Worm (Caenorhabditis elegans) whole organism, midembryonic: Measurements from ENCODE around the gene cah-2.
"Not testable (repeated sequence)": the region's sequence is repeated elsewhere in the genome, so short reads cannot be mapped to it uniquely, and the experiment has no call there.

Source experiments
- T22C8.4 ChIP-seq: fragments of 200-800 bp; sonication (Bioruptor generic); IDR thresholded peaks from 2 replicates; pipeline ENCODE4 v1.3.6; 2022; ENCODE audit warnings: missing genetic modification characterization, missing compliant biosample characterization
- cog-1 ChIP-seq: sonication (generic microtip); optimal IDR thresholded peaks from 2 replicates; lab custom pipeline; 2016; ENCODE audit warnings: missing genetic modification characterization, missing compliant biosample characterization
- flt-1 ChIP-seq: fragments of 200-800 bp; sonication (Bioruptor generic); IDR thresholded peaks from 2 replicates; pipeline ENCODE4 v1.3.6; 2022; ENCODE audit warnings: missing genetic modification characterization, missing compliant biosample characterization
- klf-2 ChIP-seq: fragments of 200-800 bp; sonication (Bioruptor generic); conservative IDR thresholded peaks from 2 replicates; pipeline ENCODE4 v1.3.6; 2022; ENCODE audit warnings: missing genetic modification reagents, missing genetic modification characterization, missing compliant biosample characterization
- med-1 ChIP-seq: sonication (generic microtip); optimal IDR thresholded peaks from 2 replicates; lab custom pipeline; 2017; ENCODE audit warnings: missing genetic modification characterization, mild to moderate bottlenecking, missing compliant biosample characterization, antibody characterized with exemption, missing genetic modification reagents; ENCODE audit not compliant: insufficient read depth
- ref-1 ChIP-seq: fragments of 200-800 bp; sonication (Bioruptor generic); conservative IDR thresholded peaks from 2 replicates; pipeline ENCODE4 v1.3.6; 2022; ENCODE audit warnings: missing genetic modification reagents, missing genetic modification characterization, missing compliant biosample characterization
- tab-1 ChIP-seq: fragments of 200-800 bp; sonication (Bioruptor generic); IDR thresholded peaks from 2 replicates; pipeline ENCODE4 v1.3.6; 2022; ENCODE audit warnings: missing genetic modification characterization, missing compliant biosample characterization
- ztf-23 ChIP-seq: fragments of 200-800 bp; sonication (Bioruptor generic); IDR thresholded peaks from 2 replicates; pipeline ENCODE4 v1.3.6; 2022; ENCODE audit warnings: missing genetic modification reagents, missing genetic modification characterization, missing compliant biosample characterization
- ztf-29 ChIP-seq: fragments of 200-800 bp; sonication (Bioruptor generic); IDR thresholded peaks from 2 replicates; pipeline ENCODE4 v1.3.6; 2022; ENCODE audit warnings: missing genetic modification reagents, missing genetic modification characterization, missing compliant biosample characterization

The cah-2 gene

DNA sequence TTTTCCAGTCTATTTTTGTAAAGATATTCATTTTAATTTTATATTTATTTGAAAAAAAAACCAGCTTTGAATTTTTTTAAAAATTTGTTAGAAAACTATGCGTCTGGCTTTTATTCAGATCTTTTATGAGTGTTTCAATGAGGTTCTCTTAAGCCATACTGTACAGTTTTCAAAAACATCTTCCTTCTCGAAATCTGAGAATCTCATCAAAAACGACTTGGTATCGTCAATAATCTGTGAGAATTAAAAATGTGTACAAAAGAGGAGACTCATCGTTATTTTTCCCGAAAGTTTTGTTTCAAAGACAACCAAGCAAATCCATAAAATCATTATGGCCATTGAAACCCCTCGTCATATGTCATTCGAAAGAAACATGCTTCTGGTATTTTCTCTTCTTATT, 23.7 kb downstream of the cah-2 start, which contains the start of gene D1022.2:
TSS of gene D1022.2 (plus strand) at position 301 of the 400 bp plus-strand sequence.
- TF ChIP-seq tab-1 (GFP tag; lab: Robert Waterston, UW) (no peak), klf-2 (GFP tag; lab: Robert Waterston, UW) (no peak), flt-1 (no peak), cog-1 (no peak), T22C8.4 (GFP tag; lab: Robert Waterston, UW) (no peak), ztf-23 (no peak)

DNA sequence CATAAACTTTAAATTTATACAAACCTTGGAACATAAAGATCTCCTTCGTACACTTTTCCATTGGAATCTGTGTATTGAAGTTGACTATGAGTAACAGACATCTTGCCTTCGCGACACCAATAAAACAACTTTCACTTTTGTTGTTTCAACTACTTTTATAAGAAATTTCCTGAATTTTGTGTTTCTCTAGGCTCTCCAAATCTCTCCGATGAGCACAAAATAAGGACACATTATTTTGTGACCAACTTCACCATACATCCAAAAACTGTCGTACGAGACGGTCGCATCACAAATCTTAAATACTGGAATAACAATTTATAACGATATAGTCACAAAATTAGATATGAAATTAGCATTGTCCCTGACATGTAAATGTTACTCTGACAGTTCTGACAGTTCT, 24.2 kb downstream of the cah-2 start, which contains the start of gene D1022.5:
TSS of gene D1022.5 (minus strand) at position 101 of the 400 bp plus-strand sequence.
- TF ChIP-seq med-1 (GFP tag; lab: Kevin White, UChicago), result no peak
- TF ChIP-seq ref-1 (GFP tag; lab: Robert Waterston, UW), result no peak
- TF ChIP-seq klf-2 (GFP tag; lab: Robert Waterston, UW), result no peak
- no peak for TF ChIP-seq cog-1
- no peak for TF ChIP-seq tab-1 (GFP tag; lab: Robert Waterston, UW)

DNA sequence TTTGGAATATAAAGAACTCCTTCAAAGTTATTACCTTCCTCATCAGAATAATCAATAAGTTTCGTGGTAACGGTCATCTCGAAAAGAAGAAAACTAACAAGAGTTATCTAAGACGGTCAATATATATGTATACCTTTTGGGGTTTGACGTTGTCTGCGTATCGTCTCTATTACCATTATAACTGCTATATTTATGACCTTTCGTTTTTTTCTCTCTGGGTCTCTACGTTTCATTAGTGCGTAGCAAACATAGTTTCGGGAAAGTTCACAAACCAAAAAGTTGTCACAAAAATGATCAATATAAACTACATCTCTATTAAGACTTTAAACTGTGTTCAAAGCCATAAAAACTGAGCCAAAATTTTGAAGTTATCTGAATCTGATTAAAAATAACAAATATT, 25.7 kb downstream of the cah-2 start, which contains the start of gene D1022.4:
TSS of gene D1022.4 (minus strand) at position 83 of the 400 bp plus-strand sequence.
- no peak for TF ChIP-seq T22C8.4 (GFP tag; lab: Robert Waterston, UW)
- TF ChIP-seq tab-1 (GFP tag; lab: Robert Waterston, UW), result no peak
- no peak for TF ChIP-seq cog-1
- no peak for TF ChIP-seq med-1 (GFP tag; lab: Kevin White, UChicago)
- no peak for TF ChIP-seq ref-1 (GFP tag; lab: Robert Waterston, UW)

DNA sequence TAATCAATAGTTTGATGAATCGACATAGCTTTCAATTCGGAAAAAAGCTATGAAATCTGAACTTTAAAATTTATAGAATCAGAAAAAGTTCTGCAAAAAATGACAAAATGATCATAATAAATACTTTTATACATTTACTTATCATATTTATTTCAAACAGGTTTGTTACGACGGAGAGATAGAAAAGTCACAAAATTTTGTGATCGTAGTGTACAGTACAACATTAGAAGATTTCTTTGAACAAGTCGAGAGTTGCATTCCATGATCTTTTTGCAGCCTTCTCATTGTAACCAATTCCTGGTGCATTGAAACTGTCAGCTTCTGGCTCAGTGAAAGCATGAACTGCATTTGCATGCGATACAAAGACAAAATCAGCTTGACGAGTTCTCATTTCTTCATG, 26.7 kb downstream of the cah-2 start, which contains the start of gene D1022.3:
TSS of gene D1022.3 (minus strand) at position 101 of the 400 bp plus-strand sequence.
- TF ChIP-seq ref-1 (GFP tag; lab: Robert Waterston, UW) (no peak), klf-2 (GFP tag; lab: Robert Waterston, UW) (no peak), med-1 (GFP tag; lab: Kevin White, UChicago) (no peak), cog-1 (no peak), T22C8.4 (GFP tag; lab: Robert Waterston, UW) (no peak), ztf-29 (no peak), ztf-23 (no peak), flt-1 (no peak), tab-1 (GFP tag; lab: Robert Waterston, UW) (no peak)

DNA sequence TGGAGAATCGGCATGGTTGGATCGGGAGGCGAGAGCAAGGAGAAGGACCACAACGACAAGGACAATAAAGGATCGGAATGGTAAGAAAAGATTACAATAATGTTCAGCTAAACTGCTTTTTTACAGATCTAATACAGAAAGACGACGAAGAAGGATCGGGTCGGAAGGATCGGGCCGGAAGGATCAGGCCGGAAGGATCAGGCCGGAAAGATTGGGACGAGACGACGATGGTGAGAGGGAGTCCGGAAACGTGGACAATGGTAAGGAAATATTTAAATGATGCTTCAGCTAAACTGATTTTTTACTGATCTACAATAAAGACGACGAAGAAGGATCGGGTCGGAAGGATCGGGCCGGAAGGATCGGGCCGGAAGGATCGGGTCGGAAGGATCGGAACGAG, 36.2 kb downstream of the cah-2 start:
- 0 out of 2 replicates have a peak, but pooled peaks have one; percentile 49 for TF ChIP-seq klf-2 (GFP tag; lab: Robert Waterston, UW)
- 0 out of 2 replicates have a peak, but pooled peaks have one; percentile 11 for TF ChIP-seq flt-1

DNA sequence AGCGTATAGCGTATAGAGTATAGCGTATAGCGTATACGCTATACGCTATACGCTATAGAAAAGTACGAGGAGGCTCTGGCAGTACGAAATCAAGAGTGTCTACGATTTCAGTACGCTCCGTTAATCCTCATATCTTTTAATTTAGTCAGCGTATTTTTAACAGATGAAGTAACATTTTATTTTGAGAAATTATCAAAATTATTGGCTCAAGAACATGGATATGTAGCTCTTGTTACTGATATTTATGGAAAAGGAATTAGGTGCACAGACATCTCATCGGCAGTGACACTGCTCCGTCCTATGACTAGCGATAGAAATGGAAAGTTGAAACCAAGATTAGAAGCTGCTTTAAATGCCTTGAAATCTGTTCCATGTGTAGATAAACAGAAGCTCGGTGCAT, 48.0 kb downstream of the cah-2 start, which contains the start of gene K02A2.1:
TSS of gene K02A2.1 (plus strand) at position 301 of the 400 bp plus-strand sequence.
- TF ChIP-seq flt-1, cog-1, ztf-29: not testable (repeated sequence)

ce11 chrII:7434182-7434581, 48.7 kb downstream of the cah-2 start, which contains the start of gene kcc-3:
Gene kcc-3 (minus strand): TSS chrII:7434282.
- no peak for TF ChIP-seq med-1 (GFP tag; lab: Kevin White, UChicago)
- TF ChIP-seq ztf-23, result no peak
- no peak for TF ChIP-seq klf-2 (GFP tag; lab: Robert Waterston, UW)
- TF ChIP-seq tab-1 (GFP tag; lab: Robert Waterston, UW), result no peak
- TF ChIP-seq ztf-29, result no peak
- TF ChIP-seq T22C8.4 (GFP tag; lab: Robert Waterston, UW), result no peak
- TF ChIP-seq cog-1, result no peak
- no peak for TF ChIP-seq flt-1
- no peak for TF ChIP-seq ref-1 (GFP tag; lab: Robert Waterston, UW)

DNA sequence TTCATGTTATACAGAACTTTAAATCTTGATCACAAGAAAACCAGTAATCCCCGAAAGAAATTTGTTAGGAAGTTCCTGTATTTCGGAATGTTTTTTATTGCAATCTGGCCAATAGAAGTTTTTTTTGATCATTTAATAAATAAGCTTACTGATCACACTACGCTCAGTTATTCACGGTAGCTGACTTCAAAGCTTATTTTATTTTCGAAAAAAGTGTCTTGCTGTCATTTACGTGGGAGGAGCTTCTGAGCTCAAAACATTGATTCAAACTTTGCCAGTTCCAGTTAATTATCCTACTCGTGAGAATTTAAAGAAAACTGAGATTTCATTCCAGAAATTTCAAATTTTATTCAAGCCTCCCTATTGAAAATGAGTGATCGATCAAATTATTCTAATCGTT, 50.6 kb downstream of the cah-2 start, which contains the start of gene srd-54:
TSS of gene srd-54 (plus strand) at position 301 of the 400 bp plus-strand sequence.
- TF ChIP-seq cog-1, result no peak
- no peak for TF ChIP-seq flt-1
- TF ChIP-seq med-1 (GFP tag; lab: Kevin White, UChicago), result no peak
- TF ChIP-seq ztf-23, result no peak
- no peak for TF ChIP-seq tab-1 (GFP tag; lab: Robert Waterston, UW)
